Fruit fly (Drosophila melanogaster): ENCODE results near the gene Vav.

- TF ChIP-seq Pif1B (GFP tag; optimal IDR thresholded peaks at IDR 0.05) = no peak
- TF ChIP-seq CG8301 (tag; optimal IDR thresholded peaks at IDR 0.05) = no peak
- TF ChIP-seq EcR (GFP tag; optimal IDR thresholded peaks at IDR 0.05) = no peak
- no peak for TF ChIP-seq CG15710 (tag; optimal IDR thresholded peaks at IDR 0.05)
- TF ChIP-seq CG9948 (tag; optimal IDR thresholded peaks at IDR 0.05) = no peak
- TF ChIP-seq CG34367 (tag; optimal IDR thresholded peaks at IDR 0.05) = no peak
- TF ChIP-seq CG10348 (GFP tag; IDR thresholded peaks at IDR 0.05) = no peak
- no peak for TF ChIP-seq rn (GFP tag; IDR thresholded peaks at IDR 0.05)
- no peak for TF ChIP-seq CG13204 (GFP tag; optimal IDR thresholded peaks at IDR 0.05)
- no peak for TF ChIP-seq CG4496 (GFP tag; IDR thresholded peaks at IDR 0.05)
- TF ChIP-seq gl (tag; optimal IDR thresholded peaks at IDR 0.05) = no peak
- no peak for TF ChIP-seq Ets98B (GFP tag; IDR thresholded peaks at IDR 0.05)
- no peak for TF ChIP-seq D1 (tag; optimal IDR thresholded peaks at IDR 0.05)
Measured at dm6 chrX:19307810-19308456, 46.3 kb downstream of the Vav start, which contains the start of gene CG8051.
